Fruit fly (Drosophila melanogaster) whole organism, wandering third instar larva: Measurements from ENCODE around the gene Dci.

Experiments
- Abd-B ChIP-seq: fragments of >200 bp; optimal IDR thresholded peaks from 2 replicates; lab custom pipeline; 2017; ENCODE audit warnings: missing biosample characterization, missing genetic modification characterization
- CG32264 ChIP-seq: fragments of 200-800 bp; sonication (Bioruptor generic); optimal IDR thresholded peaks from 2 replicates; lab custom pipeline; 2016; ENCODE audit warnings: missing biosample characterization, missing genetic modification characterization
- CG9705 ChIP-seq: fragments of 200-800 bp; sonication (Bioruptor generic); optimal IDR thresholded peaks from 2 replicates; lab custom pipeline; 2018; ENCODE audit warnings: missing biosample characterization, mild to moderate bottlenecking, missing genetic modification characterization
- CrebA ChIP-seq: fragments of 200-800 bp; sonication (Bioruptor generic); optimal IDR thresholded peaks from 2 replicates; lab custom pipeline; 2016; ENCODE audit warnings: missing biosample characterization, mild to moderate bottlenecking, missing genetic modification characterization, borderline replicate concordance
- Dfd ChIP-seq: fragments of >200 bp; optimal IDR thresholded peaks from 2 replicates; lab custom pipeline; 2017; ENCODE audit warnings: missing biosample characterization, missing genetic modification characterization
- Dif ChIP-seq: fragments of 200-275, 200-300 bp; sonication (Bioruptor generic); optimal IDR thresholded peaks from 2 replicates; lab custom pipeline; 2018; ENCODE audit warnings: missing biosample characterization, missing genetic modification characterization; ENCODE audit not compliant: partially characterized antibody
- GATAd ChIP-seq: sonication (Bioruptor generic); optimal IDR thresholded peaks from 2 replicates; lab custom pipeline; 2016; ENCODE audit warnings: missing biosample characterization, missing genetic modification characterization
- HLH106 ChIP-seq: fragments of 200-800 bp; optimal IDR thresholded peaks from 3 replicates; lab custom pipeline; 2019; ENCODE audit warnings: missing biosample characterization, mild to moderate bottlenecking, missing genetic modification characterization, moderate library complexity
- Hnf4 ChIP-seq: fragments of 200-800 bp; sonication (Bioruptor generic); optimal IDR thresholded peaks from 2 replicates; lab custom pipeline; 2016; ENCODE audit warnings: missing biosample characterization, mild to moderate bottlenecking, missing genetic modification characterization
- Hr78 ChIP-seq: fragments of >200 bp; optimal IDR thresholded peaks from 2 replicates; lab custom pipeline; 2017; ENCODE audit warnings: missing biosample characterization, missing genetic modification characterization
- Hr83 ChIP-seq: fragments of 200-300 bp; sonication (Bioruptor generic); optimal IDR thresholded peaks from 2 replicates; lab custom pipeline; 2016; ENCODE audit warnings: missing biosample characterization, mild to moderate bottlenecking, missing genetic modification characterization, moderate library complexity; ENCODE audit not compliant: poor library complexity, severe bottlenecking
- Mio ChIP-seq: sonication (Bioruptor generic); optimal IDR thresholded peaks from 2 replicates; lab custom pipeline; 2016; ENCODE audit warnings: missing biosample characterization, missing genetic modification characterization
- N ChIP-seq: fragments of >200 bp; optimal IDR thresholded peaks from 2 replicates; lab custom pipeline; 2018; ENCODE audit warnings: missing biosample characterization, missing external identifiers, missing genetic modification characterization
- OdsH ChIP-seq: fragments of 200-800 bp; sonication (Bioruptor generic); optimal IDR thresholded peaks from 2 replicates; lab custom pipeline; 2016; ENCODE audit warnings: missing biosample characterization, mild to moderate bottlenecking, missing genetic modification characterization
- Rel ChIP-seq, 2 experiments: fragments of 200-800 bp; sonication (Bioruptor generic) in 1 of 2; optimal IDR thresholded peaks; 2 replicates in 1 of 2; 3 replicates in 1 of 2; lab custom pipeline; 2016 to 2019; ENCODE audit warnings: mild to moderate bottlenecking in 2 of 2, missing biosample characterization in 2 of 2, missing genetic modification characterization in 2 of 2, moderate library complexity in 1 of 2
- Sp1 ChIP-seq: fragments of 200-800 bp; sonication (Bioruptor generic); optimal IDR thresholded peaks from 3 replicates; lab custom pipeline; 2019; ENCODE audit warnings: missing biosample characterization, mild to moderate bottlenecking, missing genetic modification characterization, moderate library complexity
- Vsx2 ChIP-seq: fragments of 200-300, 225-300 bp; sonication (Bioruptor generic); optimal IDR thresholded peaks from 2 replicates; lab custom pipeline; 2018; ENCODE audit warnings: missing biosample characterization, missing genetic modification characterization; ENCODE audit not compliant: partially characterized antibody
- br ChIP-seq: fragments of 200-800 bp; sonication (Bioruptor generic); optimal IDR thresholded peaks from 2 replicates; lab custom pipeline; 2016; ENCODE audit warnings: missing biosample characterization, missing genetic modification characterization
- brk ChIP-seq: fragments of 200-800 bp; sonication (Bioruptor generic); optimal IDR thresholded peaks from 2 replicates; lab custom pipeline; 2016; ENCODE audit warnings: missing biosample characterization, mild to moderate bottlenecking, missing genetic modification characterization
- dl ChIP-seq, 2 experiments: fragments of 175-275, 200-275 bp in 1 of 2; fragments of 200-275 bp in 1 of 2; sonication (Bioruptor generic); optimal IDR thresholded peaks; lab custom pipeline; 2018; ENCODE audit warnings: mild to moderate bottlenecking in 2 of 2, missing biosample characterization in 2 of 2, missing genetic modification characterization in 2 of 2, moderate library complexity in 2 of 2; ENCODE audit not compliant: partially characterized antibody in 2 of 2, insufficient read depth in 1 of 2
- dmrt93B ChIP-seq: fragments of 200-800 bp; sonication (Bioruptor generic); optimal IDR thresholded peaks from 2 replicates; lab custom pipeline; 2018; ENCODE audit warnings: missing biosample characterization, mild to moderate bottlenecking, missing genetic modification characterization
- ey ChIP-seq: fragments of 200-800 bp; sonication (Bioruptor generic); optimal IDR thresholded peaks from 2 replicates; lab custom pipeline; 2016; ENCODE audit warnings: missing biosample characterization, missing genetic modification characterization
- foxo ChIP-seq, 2 experiments: fragments of 200-800 bp; sonication (Bioruptor generic); optimal IDR thresholded peaks; 2 replicates in 1 of 2; 3 replicates in 1 of 2; lab custom pipeline; 2016 to 2017; ENCODE audit warnings: missing biosample characterization in 2 of 2, missing genetic modification characterization in 2 of 2
- fru ChIP-seq: fragments of 200-800 bp; sonication (Bioruptor generic); optimal IDR thresholded peaks from 3 replicates; lab custom pipeline; 2016; ENCODE audit warnings: missing biosample characterization, mild to moderate bottlenecking, missing genetic modification characterization
- h ChIP-seq: fragments of 200-800 bp; sonication (Bioruptor generic); optimal IDR thresholded peaks from 3 replicates; lab custom pipeline; 2016; ENCODE audit warnings: missing biosample characterization, mild to moderate bottlenecking, missing genetic modification characterization
- jim ChIP-seq: fragments of 175-275, 200-325 bp; sonication (Bioruptor generic); optimal IDR thresholded peaks from 2 replicates; lab custom pipeline; 2016; ENCODE audit warnings: missing biosample characterization, mild to moderate bottlenecking, missing genetic modification characterization
- pan ChIP-seq: fragments of >200 bp; optimal IDR thresholded peaks from 2 replicates; lab custom pipeline; 2017
- psq ChIP-seq: fragments of 200-800 bp; sonication (Bioruptor generic); optimal IDR thresholded peaks from 3 replicates; lab custom pipeline; 2017; ENCODE audit warnings: missing biosample characterization, mild to moderate bottlenecking, missing genetic modification characterization, moderate library complexity
- rgr ChIP-seq: fragments of 200-800 bp; sonication (Bioruptor generic); optimal IDR thresholded peaks from 3 replicates; lab custom pipeline; 2016; ENCODE audit warnings: missing biosample characterization, mild to moderate bottlenecking, missing genetic modification characterization
- sage ChIP-seq: fragments of 200-800 bp; sonication (Bioruptor generic); optimal IDR thresholded peaks from 2 replicates; lab custom pipeline; 2016; ENCODE audit warnings: missing biosample characterization, mild to moderate bottlenecking, missing genetic modification characterization
- sv ChIP-seq: fragments of 200-800 bp; sonication (Bioruptor generic); optimal IDR thresholded peaks from 3 replicates; lab custom pipeline; 2016; ENCODE audit warnings: missing biosample characterization, missing genetic modification characterization
- tai ChIP-seq: sonication (Bioruptor generic); optimal IDR thresholded peaks from 2 replicates; lab custom pipeline; 2016; ENCODE audit warnings: missing biosample characterization, missing genetic modification characterization
- usp ChIP-seq: fragments of >200 bp; optimal IDR thresholded peaks from 2 replicates; lab custom pipeline; 2017; ENCODE audit warnings: missing biosample characterization, missing genetic modification characterization
- woc ChIP-seq: sonication (Bioruptor generic); optimal IDR thresholded peaks from 2 replicates; lab custom pipeline; 2016; ENCODE audit warnings: missing biosample characterization, mild to moderate bottlenecking, missing genetic modification characterization

The Dci gene

DNA sequence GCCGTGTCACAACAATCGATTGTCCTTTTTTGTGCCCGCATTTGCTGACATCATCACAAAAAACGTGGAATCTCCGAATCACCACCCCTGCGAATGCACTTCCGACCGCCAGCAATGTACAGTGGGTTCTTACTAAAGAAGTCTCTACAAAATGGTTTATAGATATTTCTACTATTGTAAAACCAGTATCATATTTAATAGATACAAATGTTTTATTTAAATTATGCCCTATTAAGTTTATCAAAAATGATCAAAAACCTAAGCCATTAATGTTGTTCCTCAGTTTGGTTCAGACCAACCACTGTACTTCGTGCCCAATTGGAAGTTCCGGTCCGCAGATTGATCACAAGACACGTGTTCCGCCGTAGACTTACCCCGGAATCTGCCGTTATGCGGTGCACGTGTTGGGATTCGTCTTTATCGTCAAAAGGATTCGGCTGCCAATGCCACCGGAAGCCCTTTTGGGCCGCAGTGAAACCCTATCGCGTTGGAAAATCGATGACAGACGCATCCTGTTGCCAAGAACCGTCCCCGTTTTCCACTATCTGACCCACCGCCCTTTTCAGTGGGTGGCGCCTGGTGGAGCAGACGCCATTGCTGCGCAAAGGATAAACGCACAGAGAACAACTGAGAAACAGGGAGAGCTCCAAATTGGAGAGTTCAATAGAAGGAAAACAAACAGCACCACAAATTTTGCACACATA is 46.4 kb upstream of the Dci start:
- TF ChIP-seq br: no peak
- TF ChIP-seq Hnf4: no peak
- TF ChIP-seq Abd-B (GFP tag; lab: Kevin White, UChicago): no peak
- peak; percentile 24 for TF ChIP-seq woc (GFP tag; lab: Kevin White, UChicago)
- TF ChIP-seq rgr: peak; percentile 49
- TF ChIP-seq dmrt93B (GFP tag; lab: Kevin White, UChicago): no peak
- TF ChIP-seq Rel (GFP tag; optimal IDR thresholded peaks at IDR 0.05; lab: Kevin White, UChicago): no peak
- no peak for TF ChIP-seq Rel (tag; optimal IDR thresholded peaks at IDR 0.05; lab: Kevin White, UChicago)
- TF ChIP-seq CG32264 (GFP tag; lab: Kevin White, UChicago): no peak
- no peak for TF ChIP-seq usp (GFP tag; lab: Kevin White, UChicago)
- TF ChIP-seq Hr78: no peak
- TF ChIP-seq CrebA (GFP tag; lab: Kevin White, UChicago): no peak
- TF ChIP-seq CG9705 (GFP tag; lab: Kevin White, UChicago): no peak
- no peak for TF ChIP-seq Dfd
- no peak for TF ChIP-seq Hr83 (GFP tag; lab: Kevin White, UChicago)
- TF ChIP-seq fru (GFP tag; lab: Kevin White, UChicago): peak; percentile 62
- TF ChIP-seq HLH106 (tag; lab: Kevin White, UChicago): peak; percentile 43
- TF ChIP-seq Vsx2 (GFP tag; lab: Kevin White, UChicago): no peak
- no peak for TF ChIP-seq dl (GFP tag; optimal IDR thresholded peaks at IDR 0.05; lab: Kevin White, UChicago; ENCODE audit: insufficient read depth in 1 of 2, partially characterized antibody in 2 of 2)
- TF ChIP-seq jim (GFP tag; lab: Kevin White, UChicago): no peak
- peak; percentile 45 for TF ChIP-seq OdsH (GFP tag; lab: Kevin White, UChicago)
- no peak for TF ChIP-seq sv
- TF ChIP-seq brk (GFP tag; lab: Kevin White, UChicago): no peak
- TF ChIP-seq Sp1 (GFP tag; lab: Kevin White, UChicago): peak; percentile 51
- TF ChIP-seq Mio: no peak
- TF ChIP-seq foxo (GFP tag; optimal IDR thresholded peaks at IDR 0.05; lab: Kevin White, UChicago): peak in 1 of 2 experiments; percentile 61
- peak; percentile 45 for TF ChIP-seq ey (GFP tag; lab: Kevin White, UChicago)
- TF ChIP-seq tai (GFP tag; lab: Kevin White, UChicago): no peak
- peak; percentile 18 for TF ChIP-seq psq (GFP tag; lab: Kevin White, UChicago)
- TF ChIP-seq h: peak; percentile 58

DNA sequence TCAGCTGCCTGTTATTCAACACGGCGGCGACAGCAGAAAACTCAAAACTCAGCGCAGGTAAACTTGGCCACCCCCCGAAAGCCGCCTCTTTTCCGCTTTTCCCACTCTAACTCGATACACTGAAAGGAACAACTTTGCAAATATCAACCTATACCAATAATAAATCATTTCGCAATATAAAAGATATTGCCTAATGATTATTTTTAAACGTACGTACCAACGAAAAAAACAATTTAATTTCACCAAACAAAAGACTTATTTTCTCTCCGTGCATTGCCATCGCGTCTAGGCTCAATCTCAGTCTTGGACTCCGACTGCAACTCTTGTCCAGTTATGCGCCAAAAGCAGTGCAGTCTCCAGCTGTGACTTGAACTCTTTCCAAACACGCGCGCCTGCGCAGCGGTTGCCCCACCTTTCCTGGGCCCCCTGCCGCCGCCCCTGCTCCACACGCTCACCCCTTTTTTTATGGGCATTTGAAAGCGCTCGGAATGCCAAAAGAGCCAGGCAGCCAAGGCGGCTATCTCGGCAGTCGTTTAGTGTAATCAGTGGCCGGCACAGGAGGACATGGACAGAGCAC is 45.4 kb upstream of the Dci start:
- TF ChIP-seq pan: no peak
- no peak for TF ChIP-seq Dif (GFP tag; lab: Kevin White, UChicago)
- TF ChIP-seq OdsH (GFP tag; lab: Kevin White, UChicago): no peak
- no peak for TF ChIP-seq Hr78
- TF ChIP-seq CrebA (GFP tag; lab: Kevin White, UChicago): no peak
- peak; percentile 2 for TF ChIP-seq psq (GFP tag; lab: Kevin White, UChicago)
- TF ChIP-seq GATAd: no peak
- TF ChIP-seq sage: no peak
- peak; percentile 12 for TF ChIP-seq HLH106 (tag; lab: Kevin White, UChicago)
- no peak for TF ChIP-seq N (GFP tag; lab: Kevin White, UChicago)
- TF ChIP-seq tai (GFP tag; lab: Kevin White, UChicago): peak; percentile 8
- peak; percentile 21 for TF ChIP-seq rgr
- TF ChIP-seq foxo (GFP tag; optimal IDR thresholded peaks at IDR 0.05; lab: Kevin White, UChicago): peak in 1 of 2 experiments; percentile 55
- peak; percentile 39 for TF ChIP-seq ey (GFP tag; lab: Kevin White, UChicago)
- peak; percentile 59 for TF ChIP-seq fru (GFP tag; lab: Kevin White, UChicago)
- no peak for TF ChIP-seq CG32264 (GFP tag; lab: Kevin White, UChicago)
- no peak for TF ChIP-seq Mio
- no peak for TF ChIP-seq brk (GFP tag; lab: Kevin White, UChicago)
- peak; percentile 13 for TF ChIP-seq Hnf4
- TF ChIP-seq dl (GFP tag; optimal IDR thresholded peaks at IDR 0.05; lab: Kevin White, UChicago; ENCODE audit: insufficient read depth in 1 of 2, partially characterized antibody in 2 of 2): no peak
- no peak for TF ChIP-seq br
- TF ChIP-seq h: peak; percentile 42
- TF ChIP-seq jim (GFP tag; lab: Kevin White, UChicago): no peak
- TF ChIP-seq, all 38 proteins: peak for 9
